Fruit fly (Drosophila melanogaster): ENCODE measurements around the gene TfIIEbeta.

TfIIEbeta gene

dm6 chr3L:4282627-4283026 is 4.2 kb upstream of the TfIIEbeta start, which contains the start of gene CG11583 (continued):
- TF ChIP-seq CrebB (tag; optimal IDR thresholded peaks at IDR 0.05) = no peak
- no peak for TF ChIP-seq Fer3 (tag; optimal IDR thresholded peaks at IDR 0.05)
- TF ChIP-seq Hmr (GFP tag; optimal IDR thresholded peaks at IDR 0.05) = no peak
- no peak for TF ChIP-seq CG17328 (GFP tag; IDR thresholded peaks at IDR 0.05)
- TF ChIP-seq CG10321 (GFP tag; IDR thresholded peaks at IDR 0.05) = no peak
- no peak for TF ChIP-seq CG1529 (GFP tag; optimal IDR thresholded peaks at IDR 0.05)
- TF ChIP-seq CG32767 (GFP tag; IDR thresholded peaks at IDR 0.05) = no peak
- no peak for TF ChIP-seq salm (tag; optimal IDR thresholded peaks at IDR 0.05)
- TF ChIP-seq chm (GFP tag; IDR thresholded peaks at IDR 0.05) = no peak
- peak; percentile 60 for TF ChIP-seq pho (GFP tag; optimal IDR thresholded peaks at IDR 0.05)
- TF ChIP-seq NC2α (GFP tag; optimal IDR thresholded peaks at IDR 0.05) = no peak
- TF ChIP-seq CG6791 (GFP tag; IDR thresholded peaks at IDR 0.05; ENCODE audit: partially characterized antibody) = no peak
- no peak for TF ChIP-seq Deaf1 (tag; optimal IDR thresholded peaks at IDR 0.05)
- no peak for TF ChIP-seq jing (GFP tag; optimal IDR thresholded peaks at IDR 0.05)
- TF ChIP-seq CG12659 (GFP tag; optimal IDR thresholded peaks at IDR 0.05) = peak; percentile 63
- TF ChIP-seq Usf (GFP tag; optimal IDR thresholded peaks at IDR 0.05) = no peak
- TF ChIP-seq H15 (GFP tag; IDR thresholded peaks at IDR 0.05) = no peak
- no peak for TF ChIP-seq CG12104 (GFP tag; optimal IDR thresholded peaks at IDR 0.05)
- TF ChIP-seq CG18011 (GFP tag; optimal IDR thresholded peaks at IDR 0.05) = no peak
- no peak for TF ChIP-seq CG7357 (GFP tag; IDR thresholded peaks at IDR 0.05)
- no peak for TF ChIP-seq onecut (GFP tag; IDR thresholded peaks at IDR 0.05)
- TF ChIP-seq CG13894 (tag; optimal IDR thresholded peaks at IDR 0.05) = no peak
- TF ChIP-seq hb (GFP tag; IDR thresholded peaks at IDR 0.05; ENCODE audit: partially characterized antibody) = no peak
- peak; percentile 14 for TF ChIP-seq repo (GFP tag; optimal IDR thresholded peaks at IDR 0.05)
- no peak for TF ChIP-seq Hey (tag; optimal IDR thresholded peaks at IDR 0.05)
- TF ChIP-seq CG12942 (GFP tag; optimal IDR thresholded peaks at IDR 0.05) = peak; percentile 24
- TF ChIP-seq knrl (GFP tag; IDR thresholded peaks at IDR 0.05; ENCODE audit: partially characterized antibody) = no peak
- TF ChIP-seq abd-A (tag; optimal IDR thresholded peaks at IDR 0.05) = no peak
- TF ChIP-seq sob (GFP tag; IDR thresholded peaks at IDR 0.05) = peak; percentile 70
- no peak for TF ChIP-seq CG7745 (tag; optimal IDR thresholded peaks at IDR 0.05)
- no peak for TF ChIP-seq CG3407 (GFP tag; optimal IDR thresholded peaks at IDR 0.05)
- TF ChIP-seq gsb-n (tag; optimal IDR thresholded peaks at IDR 0.05) = no peak
- TF ChIP-seq Ets65A (GFP tag) = peak; percentile 70
- TF ChIP-seq CG7987 (GFP tag; optimal IDR thresholded peaks at IDR 0.05) = peak; percentile 48
- no peak for TF ChIP-seq pb (GFP tag; optimal IDR thresholded peaks at IDR 0.05)
- no peak for TF ChIP-seq pros (GFP tag; optimal IDR thresholded peaks at IDR 0.05)
- no peak for TF ChIP-seq jigr1 (GFP tag; IDR thresholded peaks at IDR 0.05)
- no peak for TF ChIP-seq CG6813 (GFP tag; optimal IDR thresholded peaks at IDR 0.05)
- TF ChIP-seq Atf-2 (GFP tag; optimal IDR thresholded peaks at IDR 0.05) = no peak
- no peak for TF ChIP-seq Sox100B (GFP tag; optimal IDR thresholded peaks at IDR 0.05)
- peak; percentile 3 for TF ChIP-seq crc (GFP tag; optimal IDR thresholded peaks at IDR 0.05)
- TF ChIP-seq psq (GFP tag; optimal IDR thresholded peaks at IDR 0.05) = peak; percentile 3
- TF ChIP-seq exex (tag; optimal IDR thresholded peaks at IDR 0.05) = no peak
- no peak for TF ChIP-seq Ptx1 (GFP tag; IDR thresholded peaks at IDR 0.05)
- no peak for TF ChIP-seq btn (GFP tag; optimal IDR thresholded peaks at IDR 0.05)
- no peak for TF ChIP-seq Vsx1 (GFP tag; optimal IDR thresholded peaks at IDR 0.05)
- TF ChIP-seq CG1792 (GFP tag; optimal IDR thresholded peaks at IDR 0.05) = peak; percentile 57
- TF ChIP-seq dysf (GFP tag; IDR thresholded peaks at IDR 0.05) = no peak
- no peak for TF ChIP-seq ttk (GFP tag; IDR thresholded peaks at IDR 0.05)
- TF ChIP-seq HmgZ (tag; optimal IDR thresholded peaks at IDR 0.05) = peak; percentile 52
- TF ChIP-seq CG11504 (tag; optimal IDR thresholded peaks at IDR 0.05) = no peak
- TF ChIP-seq h (optimal IDR thresholded peaks at IDR 0.05) = no peak
- no peak for TF ChIP-seq sisA (GFP tag; IDR thresholded peaks at IDR 0.05)
